Worm (Caenorhabditis elegans) whole organism, young adult: ENCODE data around the gene C05D12.2.
A peak's percentile ranks its signal among the peaks of the same experiment; 100 is the strongest.

Experiments used
- C06A6.2 ChIP-seq: fragments of 200-800 bp; sonication (Bioruptor generic); conservative IDR thresholded peaks from 2 replicates; pipeline ENCODE4 v1.3.6; 2022; ENCODE audit warnings: missing genetic modification characterization, missing compliant biosample characterization
- F33H1.4 ChIP-seq: fragments of 200-800 bp; sonication (Bioruptor generic); IDR thresholded peaks from 2 replicates; pipeline ENCODE4 v1.3.6; 2022; ENCODE audit warnings: missing genetic modification reagents, missing genetic modification characterization, missing compliant biosample characterization
- F39B2.1 ChIP-seq: fragments of 200-800 bp; sonication (Bioruptor generic); IDR thresholded peaks from 2 replicates; pipeline ENCODE4 v1.3.6; 2022; ENCODE audit warnings: missing genetic modification reagents, missing genetic modification characterization, missing compliant biosample characterization
- F52B5.7 ChIP-seq: sonication (generic microtip); optimal IDR thresholded peaks from 2 replicates; lab custom pipeline; 2016; ENCODE audit warnings: mild to moderate bottlenecking, missing genetic modification characterization, missing compliant biosample characterization
- K12H6.12 ChIP-seq: fragments of 200-800 bp; sonication (Bioruptor generic); optimal IDR thresholded peaks from 2 replicates; lab custom pipeline; 2018; ENCODE audit warnings: mild to moderate bottlenecking, missing genetic modification characterization, missing compliant biosample characterization
- Y95B8A.8 ChIP-seq: fragments of 200-800 bp; sonication (Bioruptor generic); IDR thresholded peaks from 2 replicates; pipeline ENCODE4 v1.3.6; 2022; ENCODE audit warnings: missing genetic modification reagents, missing genetic modification characterization, missing compliant biosample characterization
- bed-2 ChIP-seq: fragments of 200-800 bp; sonication (Bioruptor generic); IDR thresholded peaks from 2 replicates; pipeline ENCODE4 v1.3.6; 2022; ENCODE audit warnings: missing genetic modification reagents, missing genetic modification characterization, missing compliant biosample characterization
- ccch-3 ChIP-seq: fragments of 200-800 bp; sonication (Bioruptor generic); optimal IDR thresholded peaks from 2 replicates; lab custom pipeline; 2018; ENCODE audit warnings: mild to moderate bottlenecking, missing genetic modification characterization, missing compliant biosample characterization
- cebp-2 ChIP-seq: fragments of 200-800 bp; sonication (Bioruptor generic); IDR thresholded peaks from 2 replicates; pipeline ENCODE4 v1.3.6; 2022; ENCODE audit warnings: missing genetic modification characterization, missing compliant biosample characterization
- ceh-27 ChIP-seq: fragments of 200-800 bp; sonication (Bioruptor generic); optimal IDR thresholded peaks from 2 replicates; lab custom pipeline; 2018; ENCODE audit warnings: mild to moderate bottlenecking, missing genetic modification characterization, moderate library complexity, missing compliant biosample characterization
- ceh-40 ChIP-seq: fragments of 200-800 bp; sonication (Bioruptor generic); IDR thresholded peaks from 2 replicates; pipeline ENCODE4 v1.3.6; 2022; ENCODE audit warnings: missing genetic modification characterization, missing compliant biosample characterization
- ceh-58 ChIP-seq: fragments of 200-800 bp; sonication (Bioruptor generic); IDR thresholded peaks from 2 replicates; pipeline ENCODE4 v1.3.6; 2022; ENCODE audit warnings: missing genetic modification characterization, missing compliant biosample characterization
- chd-7 ChIP-seq: sonication (generic microtip); optimal IDR thresholded peaks from 2 replicates; lab custom pipeline; 2016; ENCODE audit warnings: mild to moderate bottlenecking, missing genetic modification characterization, moderate library complexity, missing compliant biosample characterization
- dox-1 ChIP-seq: fragments of 200-800 bp; sonication (Bioruptor generic); IDR thresholded peaks from 2 replicates; pipeline ENCODE4 v1.3.6; 2022; ENCODE audit warnings: missing genetic modification reagents, missing genetic modification characterization, missing compliant biosample characterization
- egl-18 ChIP-seq: fragments of 200-800 bp; sonication (Bioruptor generic); IDR thresholded peaks from 2 replicates; pipeline ENCODE4 v1.3.6; 2022; ENCODE audit warnings: missing genetic modification reagents, missing genetic modification characterization, missing compliant biosample characterization
- egl-44 ChIP-seq: fragments of 200-800 bp; sonication (Bioruptor generic); IDR thresholded peaks from 2 replicates; pipeline ENCODE4 v1.3.6; 2022; ENCODE audit warnings: missing genetic modification reagents, missing genetic modification characterization, missing compliant biosample characterization
- egrh-3 ChIP-seq: fragments of 200-800 bp; sonication (Bioruptor generic); IDR thresholded peaks from 2 replicates; pipeline ENCODE4 v1.3.6; 2022; ENCODE audit warnings: missing genetic modification reagents, missing genetic modification characterization, missing compliant biosample characterization
- fkh-3 ChIP-seq: sonication (generic microtip); optimal IDR thresholded peaks from 2 replicates; lab custom pipeline; 2016; ENCODE audit warnings: mild to moderate bottlenecking, missing genetic modification characterization, missing compliant biosample characterization
- gei-17 ChIP-seq: fragments of 200-800 bp; sonication (Bioruptor generic); optimal IDR thresholded peaks from 2 replicates; lab custom pipeline; 2018; ENCODE audit warnings: mild to moderate bottlenecking, missing genetic modification characterization, missing compliant biosample characterization
- him-1 ChIP-seq: sonication (generic microtip); optimal IDR thresholded peaks from 2 replicates; lab custom pipeline; 2016; ENCODE audit warnings: missing genotype, missing genetic modification reagents, missing genetic modification characterization, missing compliant biosample characterization
- hmg-1.2 ChIP-seq: fragments of 200-800 bp; sonication (Bioruptor generic); IDR thresholded peaks from 2 replicates; pipeline ENCODE4 v1.3.6; 2022; ENCODE audit warnings: missing genetic modification reagents, missing genetic modification characterization, missing compliant biosample characterization
- hsf-1 ChIP-seq: fragments of 200-800 bp; sonication (Bioruptor generic); IDR thresholded peaks from 2 replicates; pipeline ENCODE4 v1.3.6; 2022; ENCODE audit warnings: missing genetic modification reagents, missing genetic modification characterization, missing compliant biosample characterization
- lsy-27 ChIP-seq: sonication (generic microtip); optimal IDR thresholded peaks from 2 replicates; lab custom pipeline; 2017; ENCODE audit warnings: missing genetic modification characterization, mild to moderate bottlenecking, missing compliant biosample characterization, antibody characterized with exemption, missing genotype, borderline replicate concordance; ENCODE audit not compliant: insufficient read depth
- madf-6 ChIP-seq: fragments of 200-800 bp; sonication (Bioruptor generic); IDR thresholded peaks from 2 replicates; pipeline ENCODE4 v1.3.6; 2022; ENCODE audit warnings: missing genetic modification reagents, missing genetic modification characterization, missing compliant biosample characterization
- nfya-2 ChIP-seq: fragments of 200-800 bp; sonication (Bioruptor generic); IDR thresholded peaks from 2 replicates; pipeline ENCODE4 v1.3.6; 2022; ENCODE audit warnings: missing genetic modification reagents, missing genetic modification characterization, missing compliant biosample characterization
- rec-8 ChIP-seq, 2 experiments: sonication (generic microtip); optimal IDR thresholded peaks; 2 replicates each; lab custom pipeline; 2016; ENCODE audit warnings: mild to moderate bottlenecking in 2 of 2, missing genetic modification characterization in 2 of 2, missing genetic modification reagents in 2 of 2, missing genotype in 2 of 2, missing biosample characterization in 1 of 2, missing compliant biosample characterization in 1 of 2, moderate library complexity in 1 of 2
- sea-2 ChIP-seq: fragments of 200-800 bp; sonication (Bioruptor generic); IDR thresholded peaks from 2 replicates; pipeline ENCODE4 v1.3.6; 2022; ENCODE audit warnings: missing genetic modification characterization, missing compliant biosample characterization
- snpc-1.1 ChIP-seq: sonication (generic microtip); optimal IDR thresholded peaks from 2 replicates; lab custom pipeline; 2017; ENCODE audit warnings: missing genetic modification characterization, mild to moderate bottlenecking, missing compliant biosample characterization, antibody characterized with exemption, moderate library complexity, missing genotype, missing genetic modification reagents; ENCODE audit not compliant: insufficient read depth
- somi-1 ChIP-seq: fragments of 200-800 bp; sonication (Bioruptor generic); optimal IDR thresholded peaks from 2 replicates; lab custom pipeline; 2018; ENCODE audit warnings: mild to moderate bottlenecking, missing genetic modification characterization, missing compliant biosample characterization
- sptf-2 ChIP-seq: fragments of 200-800 bp; sonication (Bioruptor generic); optimal IDR thresholded peaks from 2 replicates; lab custom pipeline; 2018; ENCODE audit warnings: mild to moderate bottlenecking, missing genetic modification characterization, missing compliant biosample characterization
- zfh-2 ChIP-seq: fragments of 200-800 bp; sonication (Bioruptor generic); conservative IDR thresholded peaks from 2 replicates; pipeline ENCODE4 v1.3.6; 2022; ENCODE audit warnings: missing genetic modification reagents, missing genetic modification characterization, missing compliant biosample characterization
- zim-3 ChIP-seq: sonication (generic microtip); optimal IDR thresholded peaks from 2 replicates; lab custom pipeline; 2017; ENCODE audit warnings: mild to moderate bottlenecking, missing genetic modification characterization, moderate library complexity, missing compliant biosample characterization
- ztf-18 ChIP-seq: sonication (generic microtip); optimal IDR thresholded peaks from 2 replicates; lab custom pipeline; 2016; ENCODE audit warnings: missing genotype, mild to moderate bottlenecking, missing genetic modification characterization, missing compliant biosample characterization
- ztf-25 ChIP-seq: fragments of 200-800 bp; sonication (Bioruptor generic); IDR thresholded peaks from 2 replicates; pipeline ENCODE4 v1.3.6; 2022; ENCODE audit warnings: missing genetic modification reagents, missing genetic modification characterization, missing compliant biosample characterization

C05D12.2 gene

DNA sequence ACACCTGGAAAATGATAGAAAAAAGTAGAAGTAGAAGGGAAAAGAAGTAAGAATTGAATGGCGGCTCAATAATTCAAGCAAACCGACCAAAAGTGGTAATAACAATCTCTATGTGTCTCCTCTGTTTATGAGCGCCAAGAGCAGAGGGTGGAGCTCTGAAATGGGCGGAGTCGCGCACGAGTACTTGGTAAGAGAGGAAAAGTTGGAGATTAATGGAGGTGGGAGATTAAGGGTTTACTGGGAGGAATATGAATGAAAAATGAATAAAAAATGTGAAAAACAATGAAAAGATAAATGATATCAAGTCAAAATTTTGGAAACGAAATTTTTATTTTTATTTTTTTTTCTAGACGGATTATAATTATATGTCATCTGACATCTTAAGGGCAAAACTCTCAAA, 40.4 kb upstream of the C05D12.2 start:
- TF ChIP-seq ccch-3 (no peak), nfya-2 (GFP tag; lab: Robert Waterston, UW) (no peak), ceh-27 (GFP tag; lab: Kevin White, UChicago) (no peak), him-1 (no peak), somi-1 (no peak)
- TF ChIP-seq, all 124 proteins: peak for 0

DNA sequence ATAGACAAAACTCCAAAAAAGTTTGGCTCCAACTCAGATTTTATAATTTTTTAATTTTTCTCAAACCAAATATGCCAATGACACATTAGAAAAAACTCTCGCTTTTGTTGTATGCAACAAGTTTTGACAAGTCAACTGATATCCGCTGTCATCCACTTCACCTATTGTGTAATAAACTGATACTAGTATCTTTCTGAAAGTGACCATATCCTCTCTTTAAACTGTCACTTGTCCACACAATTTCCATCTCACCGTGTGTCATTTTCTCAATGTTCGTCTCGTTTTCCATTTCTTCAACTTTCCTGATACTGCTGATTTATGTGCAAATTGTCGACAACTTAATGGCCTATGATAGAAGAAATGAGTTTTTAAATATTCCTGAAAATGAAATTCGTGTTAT, 35.0 kb upstream of the C05D12.2 start, which contains the start of the genes C33B4.5 and C33B4.4:
TSS of gene C33B4.5 (plus strand) at position 270 of the 400 bp plus-strand sequence.
TSS of gene C33B4.4 (minus strand) at position 385 of the 400 bp plus-strand sequence.
- TF ChIP-seq egl-18 (GFP tag; lab: Robert Waterston, UW) = no peak
- no peak for TF ChIP-seq rec-8 (tag; optimal IDR thresholded peaks at IDR 0.05; lab: Kevin White, UChicago)
- no peak for TF ChIP-seq cebp-2 (GFP tag; lab: Robert Waterston, UW)
- no peak for TF ChIP-seq dox-1 (GFP tag; lab: Robert Waterston, UW)

DNA sequence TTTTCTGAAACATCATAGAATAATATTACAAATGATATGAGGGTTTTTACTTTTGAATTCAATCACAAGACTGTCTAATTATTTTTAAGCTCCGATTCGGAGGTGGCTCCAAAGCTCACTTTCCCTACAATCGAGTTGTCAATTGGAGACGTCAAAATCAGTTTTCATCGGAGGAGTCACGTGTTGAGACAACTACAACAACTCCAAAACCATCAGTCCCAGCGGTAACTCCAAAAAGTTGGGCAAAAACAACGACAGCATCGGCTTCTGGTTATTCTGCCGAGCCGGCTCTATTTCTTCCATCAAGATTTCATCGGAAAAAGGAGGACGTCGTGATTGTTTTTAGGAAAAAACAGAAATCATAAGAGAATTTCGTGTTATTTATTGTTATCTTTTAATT, 34.0 kb upstream of the C05D12.2 start:
- TF ChIP-seq F33H1.4 (no peak), chd-7 (no peak), egl-18 (GFP tag; lab: Robert Waterston, UW) (no peak), ztf-18 (tag; lab: Kevin White, UChicago) (no peak), sptf-2 (GFP tag; lab: Kevin White, UChicago) (no peak), K12H6.12 (tag; lab: Kevin White, UChicago) (no peak), madf-6 (GFP tag; lab: Robert Waterston, UW) (no peak), lsy-27 (tag; lab: Kevin White, UChicago) (no peak), dox-1 (GFP tag; lab: Robert Waterston, UW) (no peak), F52B5.7 (tag; lab: Kevin White, UChicago) (no peak), ztf-25 (GFP tag; lab: Robert Waterston, UW) (no peak), sea-2 (no peak), bed-2 (GFP tag; lab: Robert Waterston, UW) (no peak), somi-1 (no peak), C06A6.2 (GFP tag; lab: Robert Waterston, UW) (no peak), gei-17 (no peak)

DNA sequence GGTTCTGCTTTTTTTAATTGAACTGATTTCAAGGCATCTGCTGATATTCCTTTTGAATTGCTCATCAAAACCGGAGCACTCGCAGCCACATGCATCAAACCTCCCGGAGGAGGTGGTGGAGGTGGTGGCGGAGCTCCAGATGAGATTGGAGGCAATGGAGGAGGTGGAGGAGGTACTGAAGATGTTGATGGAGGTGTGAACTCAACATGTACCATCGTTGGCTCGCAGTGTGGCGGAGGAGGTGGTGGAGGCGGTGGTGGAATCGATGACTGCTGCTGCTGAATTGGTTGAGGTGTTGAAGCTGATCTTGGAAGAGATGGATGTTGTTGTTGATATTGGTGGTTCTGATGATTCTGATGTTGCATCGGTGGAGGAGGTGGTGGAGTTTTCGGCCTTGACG, 31.1 kb upstream of the C05D12.2 start:
- TF ChIP-seq egl-44 (GFP tag; lab: Robert Waterston, UW) = no peak
- TF ChIP-seq snpc-1.1 (tag; lab: Kevin White, UChicago) = no peak
- no peak for TF ChIP-seq zim-3 (tag; lab: Kevin White, UChicago)
- no peak for TF ChIP-seq hmg-1.2 (GFP tag; lab: Robert Waterston, UW)
- TF ChIP-seq fkh-3 = no peak
- no peak for TF ChIP-seq rec-8 (tag; optimal IDR thresholded peaks at IDR 0.05; lab: Kevin White, UChicago)
- TF ChIP-seq Y95B8A.8 (GFP tag; lab: Robert Waterston, UW) = no peak
- TF ChIP-seq F39B2.1 = no peak
- peak; percentile 73 for TF ChIP-seq zfh-2 (GFP tag; lab: Robert Waterston, UW)
- TF ChIP-seq hsf-1 (GFP tag; lab: Robert Waterston, UW) = no peak
- TF ChIP-seq ceh-58 = 0 out of 2 replicates have a peak, but pooled peaks have one; percentile 24
- no peak for TF ChIP-seq C06A6.2 (GFP tag; lab: Robert Waterston, UW)
- no peak for TF ChIP-seq nfya-2 (GFP tag; lab: Robert Waterston, UW)
- TF ChIP-seq ceh-40 (GFP tag; lab: Robert Waterston, UW) = no peak
- peak; percentile 8; the same call in 1 of the 2 replicates for TF ChIP-seq egrh-3 (GFP tag; lab: Robert Waterston, UW)
